Fruit fly (Drosophila melanogaster) whole organism, adult: ENCODE data around the gene CG31088.
"Not testable (repeated sequence)": the region's sequence is repeated elsewhere in the genome, so short reads cannot be mapped to it uniquely, and the experiment has no call there.

ENCODE experiments used
- CG11617 ChIP-seq: fragments of 200-800 bp; sonication (Bioruptor generic); optimal IDR thresholded peaks from 2 replicates; lab custom pipeline; 2017; ENCODE audit warnings: mild to moderate bottlenecking, missing biosample characterization, missing genetic modification reagents, missing genetic modification characterization
- CG14711 ChIP-seq: fragments of 200-800 bp; sonication (Bioruptor generic); optimal IDR thresholded peaks from 2 replicates; lab custom pipeline; 2018; ENCODE audit warnings: missing biosample characterization, mild to moderate bottlenecking, missing genetic modification characterization, moderate library complexity
- CG7045 ChIP-seq: fragments of 200-800 bp; sonication (Bioruptor generic); optimal IDR thresholded peaks from 2 replicates; lab custom pipeline; 2017; ENCODE audit warnings: missing biosample characterization, mild to moderate bottlenecking, missing genetic modification characterization
- Clk ChIP-seq: fragments of 200-800 bp; sonication (Bioruptor generic); optimal IDR thresholded peaks from 2 replicates; lab custom pipeline; 2017; ENCODE audit warnings: missing biosample characterization, missing genetic modification characterization
- Mnt ChIP-seq: fragments of 200-800 bp; sonication (Bioruptor generic); optimal IDR thresholded peaks from 2 replicates; lab custom pipeline; 2016; ENCODE audit warnings: missing biosample characterization, mild to moderate bottlenecking, missing genetic modification characterization
- bab1 ChIP-seq: fragments of 200-800 bp; sonication (Bioruptor generic); optimal IDR thresholded peaks from 3 replicates; lab custom pipeline; 2019; ENCODE audit warnings: missing biosample characterization, mild to moderate bottlenecking, missing genetic modification characterization, moderate library complexity
- kay ChIP-seq: fragments of 200-800 bp; sonication (Bioruptor generic); peaks from one replicate; lab custom pipeline; 2016; ENCODE audit warnings: missing biosample characterization, missing genetic modification characterization, borderline replicate concordance
- ovo ChIP-seq: fragments of 200-800 bp; sonication (Bioruptor generic); optimal IDR thresholded peaks from 2 replicates; lab custom pipeline; 2016; ENCODE audit warnings: missing biosample characterization, missing genetic modification characterization
- pad ChIP-seq: fragments of 200-800 bp; sonication (Bioruptor generic); optimal IDR thresholded peaks from 3 replicates; lab custom pipeline; 2017; ENCODE audit warnings: missing biosample characterization, missing genetic modification characterization, mild to moderate bottlenecking, moderate library complexity, missing genetic modification reagents

The CG31088 gene

DNA sequence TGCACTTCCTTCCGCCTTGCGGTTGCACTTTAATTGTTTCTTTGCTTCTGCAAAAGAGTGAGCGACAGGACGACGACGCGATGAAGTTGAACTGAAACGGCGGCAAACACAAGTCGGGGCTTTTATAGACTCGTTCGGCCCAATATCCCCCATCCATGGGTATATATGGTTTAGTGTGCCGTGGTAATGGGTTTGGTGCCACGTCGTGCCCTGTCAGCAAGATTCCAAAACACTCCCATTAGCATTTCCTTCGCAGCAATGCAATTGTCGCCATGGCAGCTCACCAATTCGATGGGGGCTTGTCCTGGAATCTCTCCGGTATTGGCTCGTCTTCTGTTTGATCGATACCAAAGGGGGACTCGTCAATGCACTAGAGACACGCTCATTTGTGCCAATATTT lies 32.8 kb downstream of the CG31088 start, which contains the start of gene CG45105:
Gene CG45105 (minus strand): TSS at position 101 of the 400 bp plus-strand sequence.
- TF ChIP-seq CG14711 (tag; lab: Kevin White, UChicago) (no peak), Clk (GFP tag; lab: Kevin White, UChicago) (no peak), CG7045 (no peak), CG11617 (GFP tag; lab: Kevin White, UChicago) (no peak)

dm6 chr3R:15913231-15913630 lies 37.5 kb downstream of the CG31088 start:
- no peak for TF ChIP-seq CG14711 (tag; lab: Kevin White, UChicago)

DNA sequence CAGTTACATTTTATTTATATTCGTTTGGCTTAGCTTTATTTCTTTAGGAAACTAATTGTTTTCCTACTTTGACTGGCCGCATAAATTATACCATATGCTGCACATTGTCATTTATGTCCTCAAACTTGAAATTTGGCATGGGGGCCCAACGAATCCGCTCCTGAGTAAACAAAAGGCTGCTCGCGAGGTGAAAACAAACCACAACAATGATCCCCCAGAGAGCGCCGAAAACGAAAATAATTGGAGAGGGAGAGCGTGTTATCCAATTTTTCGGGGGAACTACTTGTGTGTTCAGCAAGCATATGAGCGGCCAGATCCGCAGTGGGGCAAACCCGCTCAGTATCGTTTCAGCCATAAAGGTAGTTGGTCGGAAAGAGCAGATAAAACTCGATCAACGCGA lies 42.6 kb downstream of the CG31088 start, which contains the start of gene EndoU:
Gene EndoU (plus strand): TSS at position 301 of the 400 bp plus-strand sequence.
- not testable (repeated sequence) for TF ChIP-seq ovo; pad (GFP tag; lab: Kevin White, UChicago); CG11617 (GFP tag; lab: Kevin White, UChicago)

- not testable (repeated sequence) for TF ChIP-seq bab1, kay, Mnt (GFP tag; lab: Kevin White, UChicago)
These were observed 46.2 kb downstream of the CG31088 start, which contains the start of gene glob1 for dm6 chr3R:15904543-15904942. glob1 (minus strand) TSS chr3R:15904643.

DNA sequence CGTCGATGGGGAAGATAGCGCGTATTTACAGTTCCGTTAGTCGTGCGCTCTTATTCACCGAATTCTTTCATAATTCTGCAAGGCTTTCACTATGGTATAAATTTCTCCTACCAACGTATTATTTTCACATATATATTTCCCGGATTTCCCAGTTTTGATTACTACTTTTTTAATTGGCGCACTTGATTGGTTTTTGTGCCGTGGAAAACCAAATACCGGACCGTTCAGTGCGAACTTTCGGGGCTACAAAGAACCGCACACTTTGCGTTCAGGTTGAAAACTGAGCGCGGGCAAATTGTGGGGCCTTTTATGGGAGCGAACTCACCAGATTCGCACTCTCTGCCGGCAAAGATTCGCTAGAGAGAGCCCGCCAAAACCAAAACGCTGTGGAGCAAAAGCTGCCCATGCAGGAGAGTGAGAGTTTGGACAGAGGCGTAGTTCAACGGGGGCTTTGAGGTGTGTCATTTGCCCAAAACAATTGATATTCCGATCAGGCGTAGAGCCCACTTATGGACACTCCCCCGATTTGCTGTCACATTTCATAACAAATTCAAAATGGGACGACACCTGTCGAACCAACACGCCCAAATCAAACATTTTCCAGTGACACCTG lies 49.5 kb downstream of the CG31088 start:
- TF ChIP-seq pad (GFP tag; lab: Kevin White, UChicago) (peak; percentile 89), ovo (peak; percentile 70)
